Worm (Caenorhabditis elegans) whole organism, midembryonic: Measurements from ENCODE around the gene dlat-2.

ENCODE experiments used
- T22C8.4 ChIP-seq: fragments of 200-800 bp; sonication (Bioruptor generic); IDR thresholded peaks from 2 replicates; pipeline ENCODE4 v1.3.6; 2022; ENCODE audit warnings: missing genetic modification characterization, missing compliant biosample characterization
- cog-1 ChIP-seq: sonication (generic microtip); optimal IDR thresholded peaks from 2 replicates; lab custom pipeline; 2016; ENCODE audit warnings: missing genetic modification characterization, missing compliant biosample characterization
- flt-1 ChIP-seq: fragments of 200-800 bp; sonication (Bioruptor generic); IDR thresholded peaks from 2 replicates; pipeline ENCODE4 v1.3.6; 2022; ENCODE audit warnings: missing genetic modification characterization, missing compliant biosample characterization
- klf-2 ChIP-seq: fragments of 200-800 bp; sonication (Bioruptor generic); conservative IDR thresholded peaks from 2 replicates; pipeline ENCODE4 v1.3.6; 2022; ENCODE audit warnings: missing genetic modification reagents, missing genetic modification characterization, missing compliant biosample characterization
- med-1 ChIP-seq: sonication (generic microtip); optimal IDR thresholded peaks from 2 replicates; lab custom pipeline; 2017; ENCODE audit warnings: missing genetic modification characterization, mild to moderate bottlenecking, missing compliant biosample characterization, antibody characterized with exemption, missing genetic modification reagents; ENCODE audit not compliant: insufficient read depth
- ref-1 ChIP-seq: fragments of 200-800 bp; sonication (Bioruptor generic); conservative IDR thresholded peaks from 2 replicates; pipeline ENCODE4 v1.3.6; 2022; ENCODE audit warnings: missing genetic modification reagents, missing genetic modification characterization, missing compliant biosample characterization
- tab-1 ChIP-seq: fragments of 200-800 bp; sonication (Bioruptor generic); IDR thresholded peaks from 2 replicates; pipeline ENCODE4 v1.3.6; 2022; ENCODE audit warnings: missing genetic modification characterization, missing compliant biosample characterization
- ztf-23 ChIP-seq: fragments of 200-800 bp; sonication (Bioruptor generic); IDR thresholded peaks from 2 replicates; pipeline ENCODE4 v1.3.6; 2022; ENCODE audit warnings: missing genetic modification reagents, missing genetic modification characterization, missing compliant biosample characterization
- ztf-29 ChIP-seq: fragments of 200-800 bp; sonication (Bioruptor generic); IDR thresholded peaks from 2 replicates; pipeline ENCODE4 v1.3.6; 2022; ENCODE audit warnings: missing genetic modification reagents, missing genetic modification characterization, missing compliant biosample characterization

- TF ChIP-seq flt-1 (GFP tag; lab: Robert Waterston, UW) (no peak), T22C8.4 (no peak), cog-1 (tag; lab: Kevin White, UChicago) (no peak), ref-1 (GFP tag; lab: Robert Waterston, UW) (no peak), tab-1 (no peak), ztf-29 (GFP tag; lab: Robert Waterston, UW) (no peak), klf-2 (no peak), ztf-23 (GFP tag; lab: Robert Waterston, UW) (no peak), med-1 (GFP tag; lab: Kevin White, UChicago) (no peak)
Measured at ce11 chrIV:17417723-17418122, 37.3 kb downstream of the dlat-2 start, which contains the start of gene npr-26.
